Fruit fly (Drosophila melanogaster) whole organism, embryonic: Measurements from ENCODE around the gene CG3626.

Experiments used
- Ada2b ChIP-seq: fragments of 200-800 bp; sonication (Bioruptor generic); IDR thresholded peaks from 2 replicates; pipeline ENCODE4 v1.3.6; 2022; ENCODE audit warnings: missing biosample characterization, missing genetic modification characterization
- BEAF-32 ChIP-seq: fragments of 200-800 bp; sonication (Bioruptor generic); optimal IDR thresholded peaks from 3 replicates; lab custom pipeline; 2017; ENCODE audit warnings: missing biosample characterization, missing genetic modification characterization, mild to moderate bottlenecking, moderate library complexity, missing genetic modification reagents
- CG12155 ChIP-seq: fragments of 200-800 bp; sonication (Bioruptor generic); optimal IDR thresholded peaks from 3 replicates; lab custom pipeline; 2016; ENCODE audit warnings: missing biosample characterization, missing genetic modification characterization
- CG12391 ChIP-seq: fragments of 200-800 bp; sonication (Bioruptor generic); optimal IDR thresholded peaks from 3 replicates; lab custom pipeline; 2018; ENCODE audit warnings: missing biosample characterization, mild to moderate bottlenecking, missing genetic modification characterization, moderate library complexity
- CG12659 ChIP-seq: fragments of 200-800 bp; sonication (Bioruptor generic); optimal IDR thresholded peaks from 3 replicates; lab custom pipeline; 2017; ENCODE audit warnings: mild to moderate bottlenecking, missing biosample characterization, missing genetic modification reagents, missing genetic modification characterization
- CG12769 ChIP-seq: fragments of 200-800 bp; sonication (Bioruptor generic); optimal IDR thresholded peaks from 2 replicates; lab custom pipeline; 2019; ENCODE audit warnings: missing biosample characterization, mild to moderate bottlenecking, missing genetic modification characterization, moderate library complexity
- CG12942 ChIP-seq: fragments of 200-800 bp; sonication (Bioruptor generic); optimal IDR thresholded peaks from 3 replicates; lab custom pipeline; 2016; ENCODE audit warnings: missing biosample characterization, missing genetic modification characterization
- CG13287 ChIP-seq: fragments of 200-800 bp; sonication (Bioruptor generic); IDR thresholded peaks from 2 replicates; pipeline ENCODE4 v1.3.6; 2022; ENCODE audit warnings: missing biosample characterization, missing genetic modification characterization; ENCODE audit not compliant: partially characterized antibody
- CG13296 ChIP-seq: fragments of 200-800 bp; sonication (Bioruptor generic); optimal IDR thresholded peaks from 3 replicates; lab custom pipeline; 2018; ENCODE audit warnings: missing biosample characterization, mild to moderate bottlenecking, missing genetic modification characterization
- CG14667 ChIP-seq: fragments of 200-800 bp; sonication (Bioruptor generic); IDR thresholded peaks from 2 replicates; pipeline ENCODE4 v1.3.6; 2022; ENCODE audit warnings: missing biosample characterization, missing genetic modification characterization
- CG15011 ChIP-seq: fragments of 200-800 bp; sonication (Bioruptor generic); optimal IDR thresholded peaks from 3 replicates; lab custom pipeline; 2018; ENCODE audit warnings: missing biosample characterization, mild to moderate bottlenecking, missing genetic modification characterization
- CG1529 ChIP-seq: fragments of 200-800 bp; sonication (Bioruptor generic); optimal IDR thresholded peaks from 3 replicates; lab custom pipeline; 2018; ENCODE audit warnings: missing biosample characterization, missing genetic modification characterization
- CG17912 ChIP-seq: fragments of 200-800 bp; sonication (Bioruptor generic); optimal IDR thresholded peaks from 2 replicates; lab custom pipeline; 2018; ENCODE audit warnings: missing biosample characterization, mild to moderate bottlenecking, missing genetic modification characterization
- CG18262 ChIP-seq: fragments of 200-800 bp; optimal IDR thresholded peaks from 3 replicates; lab custom pipeline; 2019; ENCODE audit warnings: missing biosample characterization, mild to moderate bottlenecking, missing genetic modification characterization, moderate library complexity
- CG2120 ChIP-seq: fragments of 200-800 bp; sonication (Bioruptor generic); optimal IDR thresholded peaks from 3 replicates; lab custom pipeline; 2016; ENCODE audit warnings: missing biosample characterization, missing genetic modification characterization
- CG2199 ChIP-seq: fragments of 200-800 bp; sonication (Bioruptor generic); IDR thresholded peaks from 3 replicates; pipeline ENCODE4 v1.3.6; 2022; ENCODE audit warnings: missing biosample characterization, missing genetic modification characterization
- CG3838 ChIP-seq: fragments of 200-800 bp; sonication (Bioruptor generic); optimal IDR thresholded peaks from 3 replicates; lab custom pipeline; 2016; ENCODE audit warnings: missing biosample characterization, missing genetic modification characterization
- CG4328 ChIP-seq: fragments of 200-800 bp; sonication (Bioruptor generic); optimal IDR thresholded peaks from 3 replicates; lab custom pipeline; 2017; ENCODE audit warnings: missing biosample characterization, missing genetic modification reagents, missing genetic modification characterization
- CG7839 ChIP-seq: fragments of 200-800 bp; sonication (Bioruptor generic); optimal IDR thresholded peaks from 3 replicates; lab custom pipeline; 2018; ENCODE audit warnings: missing biosample characterization, mild to moderate bottlenecking, missing genetic modification characterization, moderate library complexity
- CG8388 ChIP-seq: fragments of 200-800 bp; sonication (Bioruptor generic); optimal IDR thresholded peaks from 2 replicates; lab custom pipeline; 2019; ENCODE audit warnings: missing biosample characterization, mild to moderate bottlenecking, missing genetic modification characterization, moderate library complexity
- CG9797 ChIP-seq: fragments of 200-800 bp; sonication (Bioruptor generic); optimal IDR thresholded peaks from 3 replicates; lab custom pipeline; 2018; ENCODE audit warnings: missing biosample characterization, mild to moderate bottlenecking, missing genetic modification characterization
- Deaf1 ChIP-seq: fragments of 200-800 bp; optimal IDR thresholded peaks from 3 replicates; lab custom pipeline; 2019; ENCODE audit warnings: missing biosample characterization, mild to moderate bottlenecking, missing genetic modification characterization, moderate library complexity
- Fer3 ChIP-seq: fragments of 200-800 bp; sonication (Bioruptor generic); optimal IDR thresholded peaks from 2 replicates; lab custom pipeline; 2018; ENCODE audit warnings: missing biosample characterization, mild to moderate bottlenecking, missing genetic modification characterization, moderate library complexity
- HLHmδ ChIP-seq: fragments of 200-800 bp; sonication (Bioruptor generic); optimal IDR thresholded peaks from 2 replicates; lab custom pipeline; 2018; ENCODE audit warnings: missing biosample characterization, mild to moderate bottlenecking, missing genetic modification characterization, moderate library complexity
- Max ChIP-seq: fragments of 200-800 bp; sonication (Bioruptor generic); optimal IDR thresholded peaks from 2 replicates; lab custom pipeline; 2016; ENCODE audit warnings: missing biosample characterization, mild to moderate bottlenecking, missing genetic modification characterization
- Mrtf ChIP-seq: fragments of 200-800 bp; sonication (Bioruptor generic); IDR thresholded peaks from 3 replicates; pipeline ENCODE4 v1.3.6; 2022; ENCODE audit warnings: missing biosample characterization, missing genetic modification characterization
- Ptx1 ChIP-seq: fragments of 200-800 bp; sonication (Bioruptor generic); IDR thresholded peaks from 2 replicates; pipeline ENCODE4 v1.3.6; 2022; ENCODE audit warnings: missing biosample characterization, missing genetic modification characterization
- Ravus ChIP-seq: fragments of 200-800 bp; sonication (Bioruptor generic); IDR thresholded peaks from 2 replicates; pipeline ENCODE4 v1.3.6; 2022; ENCODE audit warnings: missing biosample characterization, missing genetic modification characterization
- TFAM ChIP-seq: fragments of 200-800 bp; sonication (Bioruptor generic); optimal IDR thresholded peaks from 2 replicates; lab custom pipeline; 2017; ENCODE audit warnings: missing biosample characterization, missing genetic modification characterization, inconsistent platforms
- ato ChIP-seq: fragments of 200-800 bp; sonication (Bioruptor generic); IDR thresholded peaks from 2 replicates; pipeline ENCODE4 v1.3.6; 2022; ENCODE audit warnings: missing biosample characterization, missing genetic modification characterization; ENCODE audit not compliant: partially characterized antibody
- bowl ChIP-seq: fragments of 200-800 bp; sonication (Bioruptor generic); IDR thresholded peaks from 2 replicates; pipeline ENCODE4 v1.3.6; 2022; ENCODE audit warnings: missing biosample characterization, missing genetic modification characterization
- bsh ChIP-seq, 2 experiments: fragments of 200-800 bp; sonication (Bioruptor generic); optimal IDR thresholded peaks; 2 replicates each; lab custom pipeline; 2017 to 2018; ENCODE audit warnings: mild to moderate bottlenecking in 2 of 2, missing biosample characterization in 2 of 2, missing genetic modification characterization in 2 of 2, moderate library complexity in 1 of 2
- cas ChIP-seq: fragments of 200-800 bp; sonication (Bioruptor generic); IDR thresholded peaks from 2 replicates; pipeline ENCODE4 v1.3.6; 2022; ENCODE audit warnings: missing biosample characterization, missing genetic modification characterization
- chif ChIP-seq, 2 experiments: fragments of 200-800 bp; sonication (Bioruptor generic); optimal IDR thresholded peaks; 3 replicates each; lab custom pipeline; 2016; ENCODE audit warnings: missing biosample characterization in 2 of 2, missing genetic modification characterization in 2 of 2
- chn ChIP-seq: fragments of 200-800 bp; sonication (Bioruptor generic); optimal IDR thresholded peaks from 2 replicates; lab custom pipeline; 2016; ENCODE audit warnings: missing biosample characterization, missing genetic modification characterization
- ci ChIP-seq: fragments of 200-800 bp; sonication (Bioruptor generic); IDR thresholded peaks from 3 replicates; pipeline ENCODE4 v1.3.6; 2022; ENCODE audit warnings: missing biosample characterization, missing genetic modification characterization
- crc ChIP-seq: fragments of 200-800 bp; sonication (Bioruptor generic); optimal IDR thresholded peaks from 2 replicates; lab custom pipeline; 2016; ENCODE audit warnings: missing biosample characterization, missing genetic modification characterization
- fru ChIP-seq: fragments of >200 bp; optimal IDR thresholded peaks from 2 replicates; lab custom pipeline; 2017
- grau ChIP-seq: fragments of 200-800 bp; optimal IDR thresholded peaks from 3 replicates; lab custom pipeline; 2019; ENCODE audit warnings: missing biosample characterization, mild to moderate bottlenecking, missing genetic modification characterization, moderate library complexity
- hb ChIP-seq: fragments of 200-800 bp; sonication (Bioruptor generic); IDR thresholded peaks from 3 replicates; pipeline ENCODE4 v1.3.6; 2022; ENCODE audit warnings: missing biosample characterization, missing genetic modification characterization; ENCODE audit not compliant: partially characterized antibody
- lab ChIP-seq: fragments of 200-800 bp; sonication (Bioruptor generic); optimal IDR thresholded peaks from 3 replicates; lab custom pipeline; 2017; ENCODE audit warnings: missing biosample characterization, missing genetic modification characterization, mild to moderate bottlenecking, moderate library complexity, missing genetic modification reagents
- nau ChIP-seq: fragments of 200-800 bp; sonication (Bioruptor generic); optimal IDR thresholded peaks from 3 replicates; lab custom pipeline; 2017; ENCODE audit warnings: missing biosample characterization, mild to moderate bottlenecking, missing genetic modification characterization, missing genetic modification reagents
- nom ChIP-seq: fragments of 200-800 bp; sonication (Bioruptor generic); optimal IDR thresholded peaks from 2 replicates; lab custom pipeline; 2017; ENCODE audit warnings: missing biosample characterization, missing genetic modification characterization, mild to moderate bottlenecking, moderate library complexity, missing genetic modification reagents
- ranshi ChIP-seq: fragments of 200-800 bp; sonication (Bioruptor generic); IDR thresholded peaks from 2 replicates; pipeline ENCODE4 v1.3.6; 2022; ENCODE audit warnings: missing biosample characterization, missing genetic modification characterization
- seq ChIP-seq: fragments of 200-800 bp; sonication (Bioruptor generic); IDR thresholded peaks from 2 replicates; pipeline ENCODE4 v1.3.6; 2022; ENCODE audit warnings: missing biosample characterization, missing genetic modification characterization
- shn ChIP-seq: fragments of 200-800 bp; sonication (Bioruptor generic); optimal IDR thresholded peaks from 3 replicates; lab custom pipeline; 2016; ENCODE audit warnings: missing biosample characterization, missing genetic modification characterization
- sim ChIP-seq: fragments of 200-800 bp; sonication (Bioruptor generic); IDR thresholded peaks from 2 replicates; pipeline ENCODE4 v1.3.6; 2022; ENCODE audit warnings: missing biosample characterization, missing genetic modification characterization
- sisA ChIP-seq: fragments of 200-800 bp; sonication (Bioruptor generic); IDR thresholded peaks from 2 replicates; pipeline ENCODE4 v1.3.6; 2022; ENCODE audit warnings: missing biosample characterization, missing genetic modification characterization
- slbo ChIP-seq: fragments of 200-800 bp; sonication (Bioruptor generic); IDR thresholded peaks from 2 replicates; pipeline ENCODE4 v1.3.6; 2022; ENCODE audit warnings: missing biosample characterization, missing genetic modification characterization
- so ChIP-seq: fragments of 200-800 bp; sonication (Bioruptor generic); IDR thresholded peaks from 3 replicates; pipeline ENCODE4 v1.3.6; 2022; ENCODE audit warnings: missing biosample characterization, missing genetic modification characterization
- unc-4 ChIP-seq: fragments of 200-800 bp; sonication (Bioruptor generic); IDR thresholded peaks from 2 replicates; pipeline ENCODE4 v1.3.6; 2022; ENCODE audit warnings: missing biosample characterization, missing genetic modification characterization; ENCODE audit not compliant: partially characterized antibody

CG3626 gene

dm6 chrX:4323911-4324368, 42.3 kb upstream of the CG3626 start (continued):
- TF ChIP-seq CG8388 = peak; percentile 65
- no peak for TF ChIP-seq CG14667
- no peak for TF ChIP-seq unc-4 (GFP tag; lab: Robert Waterston, UW)
- peak; percentile 12 for TF ChIP-seq CG15011
- peak in 1 of 2 experiments; percentile 54 for TF ChIP-seq bsh (GFP tag; optimal IDR thresholded peaks at IDR 0.05; lab: Kevin White, UChicago)
- TF ChIP-seq CG12155 = peak; percentile 49
- TF ChIP-seq BEAF-32 (GFP tag; lab: Kevin White, UChicago) = no peak
- TF ChIP-seq CG12769 = peak; percentile 22
- no peak for TF ChIP-seq CG1529
- peak; percentile 41; the same call in 1 of the 2 replicates for TF ChIP-seq ranshi (GFP tag; lab: Robert Waterston, UW)
- TF ChIP-seq Ada2b = peak; percentile 55
- TF ChIP-seq slbo (GFP tag; lab: Robert Waterston, UW) = peak; percentile 72
- TF ChIP-seq grau (tag; lab: Kevin White, UChicago) = peak; percentile 78
- peak; percentile 50 for TF ChIP-seq CG13296
- TF ChIP-seq CG7839 (tag; lab: Kevin White, UChicago) = peak; percentile 75
- TF ChIP-seq chif (GFP tag; optimal IDR thresholded peaks at IDR 0.05; lab: Kevin White, UChicago) = peak in 1 of 2 experiments; percentile 34
- peak; percentile 49 for TF ChIP-seq CG18262 (tag; lab: Kevin White, UChicago)
- TF ChIP-seq seq (GFP tag; lab: Robert Waterston, UW) = no peak
- peak; percentile 24 for TF ChIP-seq nau
- TF ChIP-seq CG12391 = peak; percentile 67
- no peak for TF ChIP-seq nom (GFP tag; lab: Kevin White, UChicago)
- peak; percentile 65 for TF ChIP-seq Ptx1 (GFP tag; lab: Robert Waterston, UW)
- TF ChIP-seq ato (GFP tag; lab: Robert Waterston, UW) = no peak
- TF ChIP-seq ci (GFP tag; lab: Robert Waterston, UW) = peak; percentile 50; the same call in 2 of the 3 replicates
- no peak for TF ChIP-seq bowl
- TF ChIP-seq Deaf1 = peak; percentile 34
- TF ChIP-seq CG13287 (GFP tag; lab: Robert Waterston, UW) = no peak
- TF ChIP-seq Fer3 (tag; lab: Kevin White, UChicago) = peak; percentile 62
- no peak for TF ChIP-seq crc (GFP tag; lab: Kevin White, UChicago)
- peak; percentile 21; the same call in 1 of the 3 replicates for TF ChIP-seq Mrtf
- no peak for TF ChIP-seq CG17912 (GFP tag; lab: Kevin White, UChicago)
- TF ChIP-seq cas = 0 out of 2 replicates have a peak, but pooled peaks have one; percentile 53
- TF ChIP-seq TFAM (GFP tag; lab: Kevin White, UChicago) = no peak
- peak; percentile 79 for TF ChIP-seq lab
- TF ChIP-seq Max (GFP tag; lab: Kevin White, UChicago) = peak; percentile 16
- peak; percentile 83 for TF ChIP-seq CG2120 (GFP tag; lab: Kevin White, UChicago)
- no peak for TF ChIP-seq fru
- TF ChIP-seq CG12942 (GFP tag; lab: Kevin White, UChicago) = no peak
- TF ChIP-seq sim (GFP tag; lab: Robert Waterston, UW) = no peak
- TF ChIP-seq shn (GFP tag; lab: Kevin White, UChicago) = peak; percentile 7
- TF ChIP-seq CG2199 = no peak
- no peak for TF ChIP-seq chn (GFP tag; lab: Kevin White, UChicago)
- peak; percentile 54 for TF ChIP-seq sisA (GFP tag; lab: Robert Waterston, UW)
- peak; percentile 41 for TF ChIP-seq CG4328 (GFP tag; lab: Kevin White, UChicago)
- TF ChIP-seq hb (GFP tag; lab: Robert Waterston, UW) = no peak
- no peak for TF ChIP-seq CG9797 (GFP tag; lab: Kevin White, UChicago)
- TF ChIP-seq HLHmδ (GFP tag; lab: Kevin White, UChicago) = no peak
- no peak for TF ChIP-seq CG3838
- TF ChIP-seq so = no peak; the same call in 2 of the 3 replicates
- TF ChIP-seq CG12659 (GFP tag; lab: Kevin White, UChicago) = peak; percentile 68
- TF ChIP-seq Ravus (GFP tag; lab: Robert Waterston, UW) = no peak
